Fruit fly (Drosophila melanogaster) whole organism, wandering third instar larva: ENCODE results near the gene CG11902.
A peak's percentile ranks its signal among the peaks of the same experiment; 100 is the strongest.

ENCODE experiments used
- Abd-B ChIP-seq: fragments of >200 bp; optimal IDR thresholded peaks from 2 replicates; lab custom pipeline; 2017; ENCODE audit warnings: missing biosample characterization, missing genetic modification characterization
- CG32264 ChIP-seq: fragments of 200-800 bp; sonication (Bioruptor generic); optimal IDR thresholded peaks from 2 replicates; lab custom pipeline; 2016; ENCODE audit warnings: missing biosample characterization, missing genetic modification characterization
- CG9705 ChIP-seq: fragments of 200-800 bp; sonication (Bioruptor generic); optimal IDR thresholded peaks from 2 replicates; lab custom pipeline; 2018; ENCODE audit warnings: missing biosample characterization, mild to moderate bottlenecking, missing genetic modification characterization
- CrebA ChIP-seq: fragments of 200-800 bp; sonication (Bioruptor generic); optimal IDR thresholded peaks from 2 replicates; lab custom pipeline; 2016; ENCODE audit warnings: missing biosample characterization, mild to moderate bottlenecking, missing genetic modification characterization, borderline replicate concordance
- Dfd ChIP-seq: fragments of >200 bp; optimal IDR thresholded peaks from 2 replicates; lab custom pipeline; 2017; ENCODE audit warnings: missing biosample characterization, missing genetic modification characterization
- Dif ChIP-seq: fragments of 200-275, 200-300 bp; sonication (Bioruptor generic); optimal IDR thresholded peaks from 2 replicates; lab custom pipeline; 2018; ENCODE audit warnings: missing biosample characterization, missing genetic modification characterization; ENCODE audit not compliant: partially characterized antibody
- GATAd ChIP-seq: sonication (Bioruptor generic); optimal IDR thresholded peaks from 2 replicates; lab custom pipeline; 2016; ENCODE audit warnings: missing biosample characterization, missing genetic modification characterization
- HLH106 ChIP-seq: fragments of 200-800 bp; optimal IDR thresholded peaks from 3 replicates; lab custom pipeline; 2019; ENCODE audit warnings: missing biosample characterization, mild to moderate bottlenecking, missing genetic modification characterization, moderate library complexity
- Hnf4 ChIP-seq: fragments of 200-800 bp; sonication (Bioruptor generic); optimal IDR thresholded peaks from 2 replicates; lab custom pipeline; 2016; ENCODE audit warnings: missing biosample characterization, mild to moderate bottlenecking, missing genetic modification characterization
- Hr78 ChIP-seq: fragments of >200 bp; optimal IDR thresholded peaks from 2 replicates; lab custom pipeline; 2017; ENCODE audit warnings: missing biosample characterization, missing genetic modification characterization
- Hr83 ChIP-seq: fragments of 200-300 bp; sonication (Bioruptor generic); optimal IDR thresholded peaks from 2 replicates; lab custom pipeline; 2016; ENCODE audit warnings: missing biosample characterization, mild to moderate bottlenecking, missing genetic modification characterization, moderate library complexity; ENCODE audit not compliant: poor library complexity, severe bottlenecking
- Mio ChIP-seq: sonication (Bioruptor generic); optimal IDR thresholded peaks from 2 replicates; lab custom pipeline; 2016; ENCODE audit warnings: missing biosample characterization, missing genetic modification characterization
- Myc ChIP-seq: fragments of >200 bp; optimal IDR thresholded peaks from 2 replicates; lab custom pipeline; 2017
- N ChIP-seq: fragments of >200 bp; optimal IDR thresholded peaks from 2 replicates; lab custom pipeline; 2018; ENCODE audit warnings: missing biosample characterization, missing external identifiers, missing genetic modification characterization
- Rel ChIP-seq, 2 experiments: fragments of 200-800 bp; sonication (Bioruptor generic) in 1 of 2; optimal IDR thresholded peaks; 2 replicates in 1 of 2; 3 replicates in 1 of 2; lab custom pipeline; 2016 to 2019; ENCODE audit warnings: mild to moderate bottlenecking in 2 of 2, missing biosample characterization in 2 of 2, missing genetic modification characterization in 2 of 2, moderate library complexity in 1 of 2
- Sp1 ChIP-seq: fragments of 200-800 bp; sonication (Bioruptor generic); optimal IDR thresholded peaks from 3 replicates; lab custom pipeline; 2019; ENCODE audit warnings: missing biosample characterization, mild to moderate bottlenecking, missing genetic modification characterization, moderate library complexity
- Vsx2 ChIP-seq: fragments of 200-300, 225-300 bp; sonication (Bioruptor generic); optimal IDR thresholded peaks from 2 replicates; lab custom pipeline; 2018; ENCODE audit warnings: missing biosample characterization, missing genetic modification characterization; ENCODE audit not compliant: partially characterized antibody
- br ChIP-seq: fragments of 200-800 bp; sonication (Bioruptor generic); optimal IDR thresholded peaks from 2 replicates; lab custom pipeline; 2016; ENCODE audit warnings: missing biosample characterization, missing genetic modification characterization
- brk ChIP-seq: fragments of 200-800 bp; sonication (Bioruptor generic); optimal IDR thresholded peaks from 2 replicates; lab custom pipeline; 2016; ENCODE audit warnings: missing biosample characterization, mild to moderate bottlenecking, missing genetic modification characterization
- dmrt93B ChIP-seq: fragments of 200-800 bp; sonication (Bioruptor generic); optimal IDR thresholded peaks from 2 replicates; lab custom pipeline; 2018; ENCODE audit warnings: missing biosample characterization, mild to moderate bottlenecking, missing genetic modification characterization
- ey ChIP-seq: fragments of 200-800 bp; sonication (Bioruptor generic); optimal IDR thresholded peaks from 2 replicates; lab custom pipeline; 2016; ENCODE audit warnings: missing biosample characterization, missing genetic modification characterization
- foxo ChIP-seq, 2 experiments: fragments of 200-800 bp; sonication (Bioruptor generic); optimal IDR thresholded peaks; 2 replicates in 1 of 2; 3 replicates in 1 of 2; lab custom pipeline; 2016 to 2017; ENCODE audit warnings: missing biosample characterization in 2 of 2, missing genetic modification characterization in 2 of 2
- fru ChIP-seq: fragments of 200-800 bp; sonication (Bioruptor generic); optimal IDR thresholded peaks from 3 replicates; lab custom pipeline; 2016; ENCODE audit warnings: missing biosample characterization, mild to moderate bottlenecking, missing genetic modification characterization
- h ChIP-seq: fragments of 200-800 bp; sonication (Bioruptor generic); optimal IDR thresholded peaks from 3 replicates; lab custom pipeline; 2016; ENCODE audit warnings: missing biosample characterization, mild to moderate bottlenecking, missing genetic modification characterization
- jim ChIP-seq: fragments of 175-275, 200-325 bp; sonication (Bioruptor generic); optimal IDR thresholded peaks from 2 replicates; lab custom pipeline; 2016; ENCODE audit warnings: missing biosample characterization, mild to moderate bottlenecking, missing genetic modification characterization
- pan ChIP-seq: fragments of >200 bp; optimal IDR thresholded peaks from 2 replicates; lab custom pipeline; 2017
- psq ChIP-seq: fragments of 200-800 bp; sonication (Bioruptor generic); optimal IDR thresholded peaks from 3 replicates; lab custom pipeline; 2017; ENCODE audit warnings: missing biosample characterization, mild to moderate bottlenecking, missing genetic modification characterization, moderate library complexity
- sage ChIP-seq: fragments of 200-800 bp; sonication (Bioruptor generic); optimal IDR thresholded peaks from 2 replicates; lab custom pipeline; 2016; ENCODE audit warnings: missing biosample characterization, mild to moderate bottlenecking, missing genetic modification characterization
- sv ChIP-seq: fragments of 200-800 bp; sonication (Bioruptor generic); optimal IDR thresholded peaks from 3 replicates; lab custom pipeline; 2016; ENCODE audit warnings: missing biosample characterization, missing genetic modification characterization
- tai ChIP-seq: sonication (Bioruptor generic); optimal IDR thresholded peaks from 2 replicates; lab custom pipeline; 2016; ENCODE audit warnings: missing biosample characterization, missing genetic modification characterization
- woc ChIP-seq: sonication (Bioruptor generic); optimal IDR thresholded peaks from 2 replicates; lab custom pipeline; 2016; ENCODE audit warnings: missing biosample characterization, mild to moderate bottlenecking, missing genetic modification characterization

Gene CG11902

DNA sequence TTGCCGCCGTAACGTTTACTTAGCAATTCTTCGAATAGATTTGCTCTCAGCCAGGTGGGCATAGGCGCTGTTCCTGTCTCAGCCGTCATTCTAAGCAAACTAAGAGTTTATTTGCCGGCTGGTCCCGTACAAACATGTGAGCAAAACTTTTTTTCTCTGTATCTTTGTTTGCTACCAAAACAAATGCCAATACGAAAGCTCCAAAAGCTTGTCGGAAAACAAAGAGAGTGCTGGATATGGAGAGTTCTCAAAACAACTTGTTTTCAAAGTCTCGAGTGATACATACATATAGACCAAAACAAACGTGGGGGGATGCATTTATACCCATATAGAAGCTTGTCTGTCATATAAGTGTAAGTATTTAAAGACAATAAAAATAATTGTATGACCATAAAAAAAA, 19.0 kb upstream of the CG11902 start, which contains the start of gene CG10559:
Gene CG10559 (minus strand): TSS at position 101 of the 400 bp plus-strand sequence.
- no peak for TF ChIP-seq Abd-B (GFP tag; lab: Kevin White, UChicago)
- TF ChIP-seq Dif (GFP tag; lab: Kevin White, UChicago), result peak; percentile 49
- TF ChIP-seq, all 38 proteins: peak for 1

DNA sequence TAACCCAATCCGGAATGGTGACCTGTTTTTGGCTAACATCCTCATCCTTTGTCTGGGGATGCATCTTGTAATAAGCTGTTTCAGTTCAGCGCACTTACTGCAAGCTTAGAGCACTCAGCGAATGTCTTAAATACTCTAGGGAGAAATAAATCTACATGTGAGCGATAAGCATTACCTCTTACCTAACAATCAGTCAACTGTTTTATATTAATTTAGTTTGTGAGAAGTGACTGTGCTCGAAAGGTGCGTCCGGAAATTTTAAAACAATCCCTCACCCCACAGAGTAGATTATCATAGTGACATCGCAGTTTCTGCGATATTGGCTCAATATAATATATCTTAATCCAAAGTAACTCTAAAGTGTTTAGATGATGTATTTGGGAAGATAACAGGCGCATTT, 17.0 kb upstream of the CG11902 start, which contains the start of gene CG10553:
Gene CG10553 (minus strand): TSS at position 101 of the 400 bp plus-strand sequence.
- TF ChIP-seq brk (GFP tag; lab: Kevin White, UChicago) (no peak), pan (lab: Kevin White, UChicago) (no peak), psq (no peak), sv (GFP tag; lab: Kevin White, UChicago) (no peak)

DNA sequence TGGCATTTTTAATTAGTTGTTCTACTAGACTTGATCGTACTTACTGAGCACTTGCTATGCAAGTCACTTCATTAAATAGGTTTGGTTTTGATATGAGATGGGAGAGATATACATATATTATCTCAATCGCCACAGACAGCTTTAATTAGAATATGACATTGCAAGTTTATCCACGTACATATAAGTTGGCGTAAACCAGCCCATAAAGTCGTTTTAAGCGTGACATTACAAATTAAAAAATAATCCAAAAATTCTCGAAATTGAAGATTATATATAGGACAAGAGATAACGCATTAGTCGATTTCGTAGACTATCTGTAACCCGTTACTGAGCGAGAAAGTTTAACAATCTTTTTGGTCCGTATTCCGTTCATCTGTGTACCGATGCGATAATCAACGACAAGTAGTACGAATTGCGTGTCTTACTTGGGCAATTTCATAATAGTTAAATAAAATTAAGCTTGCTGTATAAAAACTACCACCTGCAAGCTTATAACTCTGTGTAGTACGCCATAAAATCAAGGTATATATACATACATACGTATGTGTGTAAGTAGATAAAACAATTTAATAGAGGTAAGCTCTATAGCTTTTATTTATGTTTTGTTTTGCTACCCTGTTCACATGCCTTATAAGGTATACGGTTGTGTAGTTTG, 14.9 kb upstream of the CG11902 start, which contains the start of gene CG10560:
Gene CG10560 (minus strand): TSS at position 51 of the 655 bp plus-strand sequence.
- TF ChIP-seq GATAd (GFP tag; lab: Kevin White, UChicago) (no peak), fru (GFP tag; lab: Kevin White, UChicago) (no peak), sage (no peak), CrebA (GFP tag; lab: Kevin White, UChicago) (no peak), CG9705 (no peak), dmrt93B (GFP tag; lab: Kevin White, UChicago) (no peak), woc (GFP tag; lab: Kevin White, UChicago) (no peak), Hr78 (no peak), ey (no peak), CG32264 (no peak), HLH106 (no peak), sv (GFP tag; lab: Kevin White, UChicago) (no peak), Dfd (GFP tag; lab: Kevin White, UChicago) (no peak)

DNA sequence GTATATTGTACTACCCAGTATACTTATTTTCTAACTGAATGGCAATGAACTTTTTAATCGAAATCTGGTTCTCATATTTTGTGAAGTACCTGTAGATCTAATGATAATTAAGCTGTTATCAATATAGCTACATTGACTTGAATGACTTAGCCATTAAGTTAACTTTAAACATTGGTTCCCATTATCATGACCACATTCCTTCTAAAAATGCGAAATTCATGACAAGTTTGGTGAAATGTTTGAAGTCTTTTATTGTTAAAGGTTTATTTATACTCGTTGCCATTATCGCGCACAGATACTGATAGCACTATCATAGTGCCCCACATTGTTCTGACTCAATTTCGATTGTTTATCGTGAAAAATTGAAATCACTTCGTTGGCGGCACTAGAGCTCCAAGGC, 14.2 kb upstream of the CG11902 start:
- TF ChIP-seq Vsx2 (GFP tag; lab: Kevin White, UChicago) (no peak), Myc (no peak), tai (GFP tag; lab: Kevin White, UChicago) (no peak), Rel (GFP tag; optimal IDR thresholded peaks at IDR 0.05; lab: Kevin White, UChicago) (no peak), Rel (tag; optimal IDR thresholded peaks at IDR 0.05; lab: Kevin White, UChicago) (peak; percentile 83)
- TF ChIP-seq, all 38 proteins: peak for 1

DNA sequence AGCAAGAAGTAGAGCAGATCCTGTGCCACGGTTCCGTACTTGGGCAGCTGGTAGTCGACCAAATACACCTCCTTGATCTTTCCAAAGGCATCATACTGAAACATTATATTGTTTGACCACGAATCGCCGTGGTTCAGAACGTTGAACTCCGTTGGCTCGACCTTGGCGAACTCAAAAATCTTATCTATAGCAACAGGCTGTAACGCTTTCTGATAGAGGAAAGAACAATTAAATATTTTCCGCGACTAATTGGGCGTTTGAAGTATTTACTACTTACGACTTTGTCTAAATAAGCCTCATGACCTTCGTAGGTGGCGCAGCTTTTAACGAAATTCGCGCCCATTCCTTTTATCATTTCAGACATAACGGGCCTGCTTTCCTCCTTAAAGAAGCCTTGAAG, 13.4 kb upstream of the CG11902 start:
- no peak for TF ChIP-seq Rel (GFP tag; optimal IDR thresholded peaks at IDR 0.05; lab: Kevin White, UChicago)
- TF ChIP-seq Rel (tag; optimal IDR thresholded peaks at IDR 0.05; lab: Kevin White, UChicago), result no peak
- no peak for TF ChIP-seq Hr83 (GFP tag; lab: Kevin White, UChicago)
- no peak for TF ChIP-seq fru (GFP tag; lab: Kevin White, UChicago)
- TF ChIP-seq GATAd (GFP tag; lab: Kevin White, UChicago), result no peak
- TF ChIP-seq Abd-B (GFP tag; lab: Kevin White, UChicago), result no peak
- TF ChIP-seq Sp1 (GFP tag; lab: Kevin White, UChicago), result no peak
- no peak for TF ChIP-seq jim (GFP tag; lab: Kevin White, UChicago)
- TF ChIP-seq Dif (GFP tag; lab: Kevin White, UChicago), result no peak
- no peak for TF ChIP-seq h
- no peak for TF ChIP-seq ey
- no peak for TF ChIP-seq Myc

DNA sequence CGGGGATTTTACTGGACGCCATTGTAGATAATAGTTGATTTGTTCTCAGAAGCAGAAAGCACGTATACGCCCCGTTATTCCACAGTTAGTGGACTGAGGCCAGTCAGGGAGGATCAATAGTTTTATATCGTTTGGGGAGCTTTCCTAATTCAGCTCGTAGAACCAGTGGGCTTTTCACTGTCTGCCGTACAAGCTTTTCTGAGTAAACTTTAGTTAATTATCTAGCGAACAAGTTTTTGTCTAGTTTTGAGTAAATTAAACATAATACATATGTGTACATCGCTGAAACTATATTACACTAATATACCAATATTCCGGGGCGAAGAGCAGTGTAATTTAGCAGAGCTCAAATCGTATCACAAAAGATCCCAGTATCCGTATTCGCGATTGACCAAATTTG, 12.4 kb upstream of the CG11902 start, which contains the start of gene CG10562:
Gene CG10562 (minus strand): TSS at position 101 of the 400 bp plus-strand sequence.
- TF ChIP-seq CG9705, result no peak
- TF ChIP-seq Mio (GFP tag; lab: Kevin White, UChicago), result no peak
- TF ChIP-seq Hnf4, result no peak
- TF ChIP-seq N, result no peak
- TF ChIP-seq fru (GFP tag; lab: Kevin White, UChicago), result no peak
- no peak for TF ChIP-seq br (GFP tag; lab: Kevin White, UChicago)
- TF ChIP-seq HLH106, result no peak
- no peak for TF ChIP-seq Abd-B (GFP tag; lab: Kevin White, UChicago)
- no peak for TF ChIP-seq pan (lab: Kevin White, UChicago)
- TF ChIP-seq foxo (GFP tag; optimal IDR thresholded peaks at IDR 0.05; lab: Kevin White, UChicago), result no peak
- TF ChIP-seq ey, result no peak
- TF ChIP-seq psq, result no peak
